Worm (Caenorhabditis elegans) whole organism, L1 larva: ENCODE data around the gene str-208.

Source experiments
- C16A3.4 ChIP-seq: fragments of 150-350 bp; optimal IDR thresholded peaks from 2 replicates; lab custom pipeline; 2014; ENCODE audit warnings: missing biosample characterization, missing genetic modification characterization
- aha-1 ChIP-seq: fragments of 150-350 bp; optimal IDR thresholded peaks from 2 replicates; lab custom pipeline; 2014; ENCODE audit warnings: missing biosample characterization, missing genetic modification characterization
- alr-1 ChIP-seq: fragments of 200-800 bp; sonication (Bioruptor generic); optimal IDR thresholded peaks from 2 replicates; lab custom pipeline; 2018; ENCODE audit warnings: borderline replicate concordance, mild to moderate bottlenecking, missing genetic modification characterization, missing compliant biosample characterization
- aly-2 ChIP-seq: fragments of 150-350 bp; optimal IDR thresholded peaks from 2 replicates; lab custom pipeline; 2014; ENCODE audit warnings: missing biosample characterization, missing genetic modification characterization
- blmp-1 ChIP-seq: fragments of 150-350 bp; optimal IDR thresholded peaks from 2 replicates; lab custom pipeline; 2014; ENCODE audit warnings: missing biosample characterization, missing genetic modification characterization
- ceh-82 ChIP-seq, 3 experiments: fragments of 150-350 bp in 1 of 3; sonication (generic microtip) in 2 of 3; optimal IDR thresholded peaks; 2 replicates each; lab custom pipeline; 2014 to 2017; ENCODE audit warnings: missing biosample characterization in 3 of 3, missing genetic modification characterization in 3 of 3
- ceh-90 ChIP-seq: sonication (generic microtip); optimal IDR thresholded peaks from 2 replicates; lab custom pipeline; 2016; ENCODE audit warnings: missing genetic modification characterization, missing compliant biosample characterization
- efl-1 ChIP-seq, 4 experiments: fragments of 150-350 bp; optimal IDR thresholded peaks in 3 of 4; peaks in 1 of 4; 1 replicate in 1 of 4; 2 replicates in 3 of 4; lab custom pipeline; 2014; ENCODE audit warnings: missing biosample characterization in 2 of 4, missing genetic modification characterization in 2 of 4, missing genetic modification reagents in 2 of 4
- egl-13 ChIP-seq: sonication (generic microtip); optimal IDR thresholded peaks from 2 replicates; lab custom pipeline; 2016; ENCODE audit warnings: missing genotype, missing genetic modification reagents, missing genetic modification characterization, missing compliant biosample characterization
- elt-2 ChIP-seq: sonication (generic microtip); optimal IDR thresholded peaks from 2 replicates; lab custom pipeline; 2016; ENCODE audit warnings: missing genetic modification characterization, mild to moderate bottlenecking, inconsistent platforms, missing compliant biosample characterization, missing genetic modification reagents
- fkh-10 ChIP-seq: sonication (generic microtip); optimal IDR thresholded peaks from 2 replicates; lab custom pipeline; 2017; ENCODE audit warnings: missing biosample characterization, missing genetic modification reagents, missing genetic modification characterization
- fkh-8 ChIP-seq: sonication (generic microtip); optimal IDR thresholded peaks from 2 replicates; lab custom pipeline; 2016; ENCODE audit warnings: mild to moderate bottlenecking, missing genetic modification characterization, missing compliant biosample characterization
- fos-1 ChIP-seq: fragments of 150-350 bp; optimal IDR thresholded peaks from 2 replicates; lab custom pipeline; 2014; ENCODE audit warnings: missing biosample characterization, missing genetic modification characterization
- hlh-4 ChIP-seq: sonication (generic microtip); optimal IDR thresholded peaks from 2 replicates; lab custom pipeline; 2016; ENCODE audit warnings: mild to moderate bottlenecking, missing genetic modification characterization, missing compliant biosample characterization
- isw-1 ChIP-seq: fragments of 200-800 bp; sonication (Bioruptor generic); IDR thresholded peaks from 2 replicates; pipeline ENCODE4 v1.3.6; 2022; ENCODE audit warnings: missing genetic modification characterization, missing compliant biosample characterization
- lin-15B ChIP-seq: fragments of 150-350 bp; sonication (generic microtip); optimal IDR thresholded peaks from 3 replicates; lab custom pipeline; 2014; ENCODE audit warnings: missing biosample characterization, missing genetic modification characterization
- lin-35 ChIP-seq, 2 experiments: fragments of 150-350 bp; optimal IDR thresholded peaks; 2 replicates each; lab custom pipeline; 2014; ENCODE audit warnings: missing biosample characterization in 2 of 2, missing genetic modification characterization in 2 of 2, missing genetic modification reagents in 2 of 2
- lir-3 ChIP-seq: sonication (generic microtip); optimal IDR thresholded peaks from 2 replicates; lab custom pipeline; 2016; ENCODE audit warnings: mild to moderate bottlenecking, missing genetic modification characterization, moderate library complexity, missing compliant biosample characterization; ENCODE audit not compliant: poor library complexity
- mab-9 ChIP-seq: fragments of 200-800 bp; sonication (Bioruptor generic); IDR thresholded peaks from 2 replicates; pipeline ENCODE4 v1.3.6; 2022; ENCODE audit warnings: missing genetic modification reagents, missing genetic modification characterization, missing compliant biosample characterization
- nhr-12 ChIP-seq: sonication (generic microtip); optimal IDR thresholded peaks from 2 replicates; lab custom pipeline; 2017; ENCODE audit warnings: missing biosample characterization, missing genetic modification characterization
- nhr-20 ChIP-seq: sonication (generic microtip); optimal IDR thresholded peaks from 2 replicates; lab custom pipeline; 2016; ENCODE audit warnings: mild to moderate bottlenecking, missing genetic modification characterization, missing compliant biosample characterization
- nhr-237 ChIP-seq: fragments of 150-350 bp; optimal IDR thresholded peaks from 2 replicates; lab custom pipeline; 2014; ENCODE audit warnings: missing biosample characterization, missing genetic modification characterization
- nhr-47 ChIP-seq: sonication (generic microtip); optimal IDR thresholded peaks from 2 replicates; lab custom pipeline; 2016; ENCODE audit warnings: mild to moderate bottlenecking, missing genetic modification characterization, moderate library complexity, missing compliant biosample characterization
- nhr-71 ChIP-seq: sonication (generic microtip); optimal IDR thresholded peaks from 2 replicates; lab custom pipeline; 2016; ENCODE audit warnings: mild to moderate bottlenecking, missing genetic modification characterization, moderate library complexity, missing compliant biosample characterization
- nhr-77 ChIP-seq: fragments of 150-350 bp; optimal IDR thresholded peaks from 2 replicates; lab custom pipeline; 2014; ENCODE audit warnings: missing biosample characterization, missing genetic modification characterization
- nhr-90 ChIP-seq: sonication (generic microtip); optimal IDR thresholded peaks from 2 replicates; lab custom pipeline; 2016; ENCODE audit warnings: mild to moderate bottlenecking, missing genetic modification characterization, missing compliant biosample characterization; ENCODE audit not compliant: poor library complexity
- rnt-1 ChIP-seq: sonication (generic microtip); optimal IDR thresholded peaks from 2 replicates; lab custom pipeline; 2016; ENCODE audit warnings: mild to moderate bottlenecking, missing genetic modification characterization, moderate library complexity, missing compliant biosample characterization
- snpc-4 ChIP-seq: fragments of 150-350 bp; optimal IDR thresholded peaks from 2 replicates; lab custom pipeline; 2014; ENCODE audit warnings: missing biosample characterization, missing genetic modification characterization
- snu-23 ChIP-seq: sonication (generic microtip); optimal IDR thresholded peaks from 2 replicates; lab custom pipeline; 2016; ENCODE audit warnings: missing genetic modification characterization, missing compliant biosample characterization
- sox-4 ChIP-seq: sonication (generic microtip); optimal IDR thresholded peaks from 2 replicates; lab custom pipeline; 2016; ENCODE audit warnings: missing genetic modification characterization, missing compliant biosample characterization
- sptf-1 ChIP-seq: fragments of 150-350 bp; optimal IDR thresholded peaks from 2 replicates; lab custom pipeline; 2014; ENCODE audit warnings: missing biosample characterization, missing genetic modification characterization
- sup-37 ChIP-seq: fragments of 200-800 bp; sonication (Bioruptor generic); optimal IDR thresholded peaks from 2 replicates; lab custom pipeline; 2018; ENCODE audit warnings: mild to moderate bottlenecking, missing genetic modification characterization, missing compliant biosample characterization
- swsn-7 ChIP-seq: sonication (generic microtip); optimal IDR thresholded peaks from 2 replicates; lab custom pipeline; 2016; ENCODE audit warnings: missing genetic modification characterization, missing compliant biosample characterization
- tlp-1 ChIP-seq: fragments of 150-350 bp; optimal IDR thresholded peaks from 2 replicates; lab custom pipeline; 2014; ENCODE audit warnings: missing biosample characterization, missing genetic modification characterization
- unc-62 ChIP-seq: fragments of 150-350 bp; optimal IDR thresholded peaks from 2 replicates; lab custom pipeline; 2014; ENCODE audit warnings: missing biosample characterization, missing genetic modification reagents, missing genetic modification characterization
- unc-86 ChIP-seq: sonication (generic microtip); optimal IDR thresholded peaks from 2 replicates; lab custom pipeline; 2016; ENCODE audit warnings: missing genetic modification characterization, missing compliant biosample characterization
- unc-98 ChIP-seq: fragments of 200-800 bp; sonication (Bioruptor generic); IDR thresholded peaks from 2 replicates; pipeline ENCODE4 v1.3.6; 2022; ENCODE audit warnings: missing genetic modification characterization, missing compliant biosample characterization
- vab-15 ChIP-seq: sonication (generic microtip); optimal IDR thresholded peaks from 2 replicates; lab custom pipeline; 2017; ENCODE audit warnings: missing genotype, mild to moderate bottlenecking, missing genetic modification characterization, missing compliant biosample characterization
- zip-4 ChIP-seq: fragments of 200-800 bp; sonication (Bioruptor generic); optimal IDR thresholded peaks from 2 replicates; lab custom pipeline; 2018; ENCODE audit warnings: mild to moderate bottlenecking, missing genetic modification characterization, moderate library complexity, missing compliant biosample characterization

str-208 gene

ce11 chrV:4969503-4969902 lies 12.9 kb downstream of the str-208 start (continued):
- no peak for TF ChIP-seq lin-15B (tag; lab: Kevin White, UChicago)
- peak; percentile 19 for TF ChIP-seq fkh-8 (tag; lab: Kevin White, UChicago)
- TF ChIP-seq lin-35 (GFP tag; optimal IDR thresholded peaks at IDR 0.05; lab: Kevin White, UChicago), result peak in 1 of 2 experiments; percentile 48
- peak; percentile 79 for TF ChIP-seq blmp-1
- TF ChIP-seq aly-2, result no peak
- no peak for TF ChIP-seq nhr-77 (tag; lab: Kevin White, UChicago)
- no peak for TF ChIP-seq alr-1 (tag; lab: Kevin White, UChicago)
- no peak for TF ChIP-seq sptf-1 (tag; lab: Kevin White, UChicago)
- no peak for TF ChIP-seq swsn-7 (tag; lab: Kevin White, UChicago)
- TF ChIP-seq vab-15, result no peak
- no peak for TF ChIP-seq ceh-82 (tag; optimal IDR thresholded peaks at IDR 0.05; lab: Kevin White, UChicago)
- no peak for TF ChIP-seq unc-86
- no peak for TF ChIP-seq unc-62 (GFP tag; lab: Kevin White, UChicago)
- no peak for TF ChIP-seq efl-1 (optimal IDR thresholded peaks at IDR 0.05; lab: Kevin White, UChicago)
- no peak for TF ChIP-seq efl-1 (GFP tag; optimal IDR thresholded peaks at IDR 0.05 in 1 of 2; lab: Kevin White, UChicago)
- TF ChIP-seq nhr-20 (tag; lab: Kevin White, UChicago), result peak; percentile 35
- TF ChIP-seq aha-1, result no peak
- no peak for TF ChIP-seq snu-23
- TF ChIP-seq nhr-71 (tag; lab: Kevin White, UChicago), result peak; percentile 22

ce11 chrV:4972943-4973342 lies 16.3 kb downstream of the str-208 start, which contains the start of gene srsx-9:
Gene srsx-9, minus strand, starts transcription at chrV:4973043.
- TF ChIP-seq fos-1 (tag; lab: Kevin White, UChicago), result no peak
- TF ChIP-seq isw-1 (GFP tag; lab: Robert Waterston, UW), result no peak
- no peak for TF ChIP-seq tlp-1 (tag; lab: Kevin White, UChicago)
- TF ChIP-seq alr-1 (tag; lab: Kevin White, UChicago), result no peak
- no peak for TF ChIP-seq sox-4 (tag; lab: Kevin White, UChicago)
- TF ChIP-seq elt-2 (tag; lab: Kevin White, UChicago), result no peak
- TF ChIP-seq rnt-1 (tag; lab: Kevin White, UChicago), result no peak
- no peak for TF ChIP-seq nhr-71 (tag; lab: Kevin White, UChicago)
- no peak for TF ChIP-seq ceh-82 (tag; optimal IDR thresholded peaks at IDR 0.05; lab: Kevin White, UChicago)
- no peak for TF ChIP-seq hlh-4
- TF ChIP-seq C16A3.4 (tag; lab: Kevin White, UChicago), result no peak
- TF ChIP-seq nhr-47, result no peak

ce11 chrV:4974677-4975076 lies 18.0 kb downstream of the str-208 start, which contains the start of gene srsx-10:
Gene srsx-10, minus strand, starts transcription at chrV:4974777.
- TF ChIP-seq nhr-71 (tag; lab: Kevin White, UChicago) (peak; percentile 22), sox-4 (tag; lab: Kevin White, UChicago) (peak; percentile 29), mab-9 (GFP tag; lab: Robert Waterston, UW) (no peak)

- TF ChIP-seq nhr-237 (tag; lab: Kevin White, UChicago), result no peak
- TF ChIP-seq egl-13 (tag; lab: Kevin White, UChicago), result no peak
- no peak for TF ChIP-seq nhr-90
- no peak for TF ChIP-seq sup-37 (GFP tag; lab: Kevin White, UChicago)
- TF ChIP-seq nhr-77 (tag; lab: Kevin White, UChicago), result no peak
- TF ChIP-seq isw-1 (GFP tag; lab: Robert Waterston, UW), result no peak
- no peak for TF ChIP-seq nhr-12
- no peak for TF ChIP-seq fkh-10 (GFP tag; lab: Kevin White, UChicago)
- no peak for TF ChIP-seq ceh-90 (tag; lab: Kevin White, UChicago)
- TF ChIP-seq snu-23, result no peak
- TF ChIP-seq vab-15, result no peak
- no peak for TF ChIP-seq mab-9 (GFP tag; lab: Robert Waterston, UW)
- TF ChIP-seq zip-4, result no peak
- no peak for TF ChIP-seq unc-98 (GFP tag; lab: Robert Waterston, UW)
- TF ChIP-seq snpc-4, result no peak
- no peak for TF ChIP-seq C16A3.4 (tag; lab: Kevin White, UChicago)
- TF ChIP-seq lir-3 (tag; lab: Kevin White, UChicago), result no peak
- TF ChIP-seq, all 84 proteins: peak for 0
Observed at ce11 chrV:4975140-4975539, 18.5 kb downstream of the str-208 start, which contains the start of gene F26G5.1. Gene F26G5.1, plus strand, starts transcription at chrV:4975478.
